Worm (Caenorhabditis elegans) whole organism, young adult: ENCODE measurements around the gene H20J04.6.

Source experiments
- B0261.1 ChIP-seq: sonication (generic microtip); optimal IDR thresholded peaks from 2 replicates; lab custom pipeline; 2016; ENCODE audit warnings: mild to moderate bottlenecking, missing genetic modification characterization, moderate library complexity, missing compliant biosample characterization
- C17E4.6 ChIP-seq: fragments of 200-800 bp; sonication (Bioruptor generic); IDR thresholded peaks from 2 replicates; pipeline ENCODE4 v1.3.6; 2022; ENCODE audit warnings: missing genetic modification reagents, missing genetic modification characterization, missing compliant biosample characterization
- F22D6.2 ChIP-seq: sonication (generic microtip); optimal IDR thresholded peaks from 2 replicates; lab custom pipeline; 2016; ENCODE audit warnings: mild to moderate bottlenecking, missing genetic modification characterization, missing compliant biosample characterization
- F33H1.4 ChIP-seq: fragments of 200-800 bp; sonication (Bioruptor generic); IDR thresholded peaks from 2 replicates; pipeline ENCODE4 v1.3.6; 2022; ENCODE audit warnings: missing genetic modification reagents, missing genetic modification characterization, missing compliant biosample characterization
- F39B2.1 ChIP-seq: fragments of 200-800 bp; sonication (Bioruptor generic); IDR thresholded peaks from 2 replicates; pipeline ENCODE4 v1.3.6; 2022; ENCODE audit warnings: missing genetic modification reagents, missing genetic modification characterization, missing compliant biosample characterization
- F55B11.4 ChIP-seq: sonication (generic microtip); optimal IDR thresholded peaks from 2 replicates; lab custom pipeline; 2016; ENCODE audit warnings: missing compliant biosample characterization, missing genetic modification characterization, borderline replicate concordance; ENCODE audit not compliant: insufficient read depth
- F57A8.1 ChIP-seq: fragments of 200-800 bp; sonication (Bioruptor generic); optimal IDR thresholded peaks from 2 replicates; lab custom pipeline; 2018; ENCODE audit warnings: mild to moderate bottlenecking, missing genetic modification characterization, moderate library complexity, missing compliant biosample characterization
- T26A5.8 ChIP-seq: sonication (generic microtip); optimal IDR thresholded peaks from 2 replicates; lab custom pipeline; 2016; ENCODE audit warnings: missing genetic modification characterization, missing compliant biosample characterization
- Y56A3A.18 ChIP-seq: fragments of 200-800 bp; sonication (Bioruptor generic); IDR thresholded peaks from 2 replicates; pipeline ENCODE4 v1.3.6; 2022; ENCODE audit warnings: missing genetic modification reagents, missing genetic modification characterization, missing compliant biosample characterization
- Y67H2A.10 ChIP-seq: fragments of 200-800 bp; sonication (Bioruptor generic); conservative IDR thresholded peaks from 2 replicates; pipeline ENCODE4 v1.3.6; 2022; ENCODE audit warnings: missing genetic modification reagents, missing genetic modification characterization, missing compliant biosample characterization
- Y79H2A.3 ChIP-seq: fragments of 200-800 bp; sonication (Bioruptor generic); conservative IDR thresholded peaks from 2 replicates; pipeline ENCODE4 v1.3.6; 2022; ENCODE audit warnings: missing genetic modification reagents, missing genetic modification characterization, missing compliant biosample characterization
- aptf-3 ChIP-seq: fragments of 200-800 bp; sonication (Bioruptor generic); IDR thresholded peaks from 2 replicates; pipeline ENCODE4 v1.3.6; 2022; ENCODE audit warnings: missing genetic modification characterization, missing compliant biosample characterization
- attf-3 ChIP-seq: fragments of 200-800 bp; sonication (Bioruptor generic); conservative IDR thresholded peaks from 2 replicates; pipeline ENCODE4 v1.3.6; 2022; ENCODE audit warnings: missing genetic modification reagents, missing genetic modification characterization, missing compliant biosample characterization
- attf-5 ChIP-seq: fragments of 200-800 bp; sonication (Bioruptor generic); optimal IDR thresholded peaks from 2 replicates; lab custom pipeline; 2018; ENCODE audit warnings: mild to moderate bottlenecking, missing genetic modification characterization, missing compliant biosample characterization
- bed-2 ChIP-seq: fragments of 200-800 bp; sonication (Bioruptor generic); IDR thresholded peaks from 2 replicates; pipeline ENCODE4 v1.3.6; 2022; ENCODE audit warnings: missing genetic modification reagents, missing genetic modification characterization, missing compliant biosample characterization
- ccch-3 ChIP-seq: fragments of 200-800 bp; sonication (Bioruptor generic); optimal IDR thresholded peaks from 2 replicates; lab custom pipeline; 2018; ENCODE audit warnings: mild to moderate bottlenecking, missing genetic modification characterization, missing compliant biosample characterization
- cebp-1 ChIP-seq, 2 experiments: fragments of 200-800 bp in 1 of 2; sonication (Bioruptor generic) in 1 of 2; sonication (generic microtip) in 1 of 2; IDR thresholded peaks in 1 of 2; optimal IDR thresholded peaks in 1 of 2; 2 replicates each; pipeline versions ENCODE4 v1.3.6 to Lab custom; 2017 to 2022; ENCODE audit warnings: missing compliant biosample characterization in 2 of 2, missing genetic modification characterization in 2 of 2, mild to moderate bottlenecking in 1 of 2, missing genetic modification reagents in 1 of 2, moderate library complexity in 1 of 2
- cebp-2 ChIP-seq: fragments of 200-800 bp; sonication (Bioruptor generic); IDR thresholded peaks from 2 replicates; pipeline ENCODE4 v1.3.6; 2022; ENCODE audit warnings: missing genetic modification characterization, missing compliant biosample characterization
- ceh-27 ChIP-seq: fragments of 200-800 bp; sonication (Bioruptor generic); optimal IDR thresholded peaks from 2 replicates; lab custom pipeline; 2018; ENCODE audit warnings: mild to moderate bottlenecking, missing genetic modification characterization, moderate library complexity, missing compliant biosample characterization
- ceh-79 ChIP-seq: sonication (generic microtip); optimal IDR thresholded peaks from 2 replicates; lab custom pipeline; 2017; ENCODE audit warnings: mild to moderate bottlenecking, missing genetic modification characterization, missing compliant biosample characterization
- dpl-1 ChIP-seq: fragments of 150-350 bp; optimal IDR thresholded peaks from 2 replicates; lab custom pipeline; 2014; ENCODE audit warnings: missing biosample characterization, missing genetic modification reagents, missing genetic modification characterization
- gei-17 ChIP-seq: fragments of 200-800 bp; sonication (Bioruptor generic); optimal IDR thresholded peaks from 2 replicates; lab custom pipeline; 2018; ENCODE audit warnings: mild to moderate bottlenecking, missing genetic modification characterization, missing compliant biosample characterization
- him-1 ChIP-seq: sonication (generic microtip); optimal IDR thresholded peaks from 2 replicates; lab custom pipeline; 2016; ENCODE audit warnings: missing genotype, missing genetic modification reagents, missing genetic modification characterization, missing compliant biosample characterization
- hlh-26 ChIP-seq: fragments of 200-800 bp; sonication (Bioruptor generic); conservative IDR thresholded peaks from 2 replicates; pipeline ENCODE4 v1.3.6; 2022; ENCODE audit warnings: missing genetic modification reagents, missing genetic modification characterization, missing compliant biosample characterization
- hmg-1.2 ChIP-seq: fragments of 200-800 bp; sonication (Bioruptor generic); IDR thresholded peaks from 2 replicates; pipeline ENCODE4 v1.3.6; 2022; ENCODE audit warnings: missing genetic modification reagents, missing genetic modification characterization, missing compliant biosample characterization
- hsf-1 ChIP-seq: fragments of 200-800 bp; sonication (Bioruptor generic); IDR thresholded peaks from 2 replicates; pipeline ENCODE4 v1.3.6; 2022; ENCODE audit warnings: missing genetic modification reagents, missing genetic modification characterization, missing compliant biosample characterization
- let-526 ChIP-seq: fragments of 200-800 bp; sonication (Bioruptor generic); IDR thresholded peaks from 2 replicates; pipeline ENCODE4 v1.3.6; 2022; ENCODE audit warnings: missing genetic modification reagents, missing genetic modification characterization, missing compliant biosample characterization
- lin-54 ChIP-seq: fragments of 200-800 bp; sonication (Bioruptor generic); optimal IDR thresholded peaks from 2 replicates; lab custom pipeline; 2018; ENCODE audit warnings: mild to moderate bottlenecking, missing genetic modification characterization, missing compliant biosample characterization
- madf-3 ChIP-seq: fragments of 200-800 bp; sonication (Bioruptor generic); IDR thresholded peaks from 2 replicates; pipeline ENCODE4 v1.3.6; 2022; ENCODE audit warnings: missing genetic modification reagents, missing genetic modification characterization, missing compliant biosample characterization
- madf-8 ChIP-seq: fragments of 200-800 bp; sonication (Bioruptor generic); conservative IDR thresholded peaks from 2 replicates; pipeline ENCODE4 v1.3.6; 2022; ENCODE audit warnings: missing genetic modification reagents, missing genetic modification characterization, missing compliant biosample characterization
- mel-28 ChIP-seq: sonication (generic microtip); optimal IDR thresholded peaks from 2 replicates; lab custom pipeline; 2016; ENCODE audit warnings: borderline replicate concordance, mild to moderate bottlenecking, missing genetic modification characterization, missing compliant biosample characterization
- mxl-1 ChIP-seq: sonication (generic microtip); optimal IDR thresholded peaks from 2 replicates; lab custom pipeline; 2016; ENCODE audit warnings: missing genetic modification characterization, missing compliant biosample characterization
- nfyb-1 ChIP-seq: fragments of 200-800 bp; sonication (Bioruptor generic); IDR thresholded peaks from 2 replicates; pipeline ENCODE4 v1.3.6; 2022; ENCODE audit warnings: missing genetic modification reagents, missing genetic modification characterization, missing compliant biosample characterization
- pha-4 ChIP-seq: fragments of 150-350 bp; sonication (generic microtip); optimal IDR thresholded peaks from 2 replicates; lab custom pipeline; 2014; ENCODE audit warnings: missing biosample characterization, missing genetic modification reagents, missing genetic modification characterization
- rcor-1 ChIP-seq: fragments of 200-800 bp; sonication (Bioruptor generic); IDR thresholded peaks from 2 replicates; pipeline ENCODE4 v1.3.6; 2022; ENCODE audit warnings: missing genetic modification reagents, missing genetic modification characterization, missing compliant biosample characterization
- rec-8 ChIP-seq, 2 experiments: sonication (generic microtip); optimal IDR thresholded peaks; 2 replicates each; lab custom pipeline; 2016; ENCODE audit warnings: mild to moderate bottlenecking in 2 of 2, missing genetic modification characterization in 2 of 2, missing genetic modification reagents in 2 of 2, missing genotype in 2 of 2, missing biosample characterization in 1 of 2, missing compliant biosample characterization in 1 of 2, moderate library complexity in 1 of 2
- repo-1 ChIP-seq: sonication (generic microtip); optimal IDR thresholded peaks from 2 replicates; lab custom pipeline; 2017; ENCODE audit warnings: mild to moderate bottlenecking, missing genetic modification characterization, missing compliant biosample characterization
- rpc-1 ChIP-seq, 2 experiments: fragments of 150-350 bp in 1 of 2; sonication (generic microtip) in 1 of 2; optimal IDR thresholded peaks; 2 replicates each; lab custom pipeline; 2014 to 2018; ENCODE audit warnings: missing biosample characterization in 1 of 2, missing genetic modification characterization in 1 of 2, missing genetic modification reagents in 1 of 2, missing genotype in 1 of 2
- snpc-1.1 ChIP-seq: sonication (generic microtip); optimal IDR thresholded peaks from 2 replicates; lab custom pipeline; 2017; ENCODE audit warnings: missing genetic modification characterization, mild to moderate bottlenecking, missing compliant biosample characterization, antibody characterized with exemption, moderate library complexity, missing genotype, missing genetic modification reagents; ENCODE audit not compliant: insufficient read depth
- snpc-1.3 ChIP-seq: sonication (generic microtip); optimal IDR thresholded peaks from 2 replicates; lab custom pipeline; 2017; ENCODE audit warnings: missing genetic modification characterization, mild to moderate bottlenecking, missing compliant biosample characterization, antibody characterized with exemption, moderate library complexity, missing genotype, missing genetic modification reagents; ENCODE audit not compliant: insufficient read depth
- snpc-4 ChIP-seq, 5 experiments: fragments of 150-350 bp in 1 of 5; sonication (generic microtip) in 4 of 5; optimal IDR thresholded peaks; 2 replicates each; lab custom pipeline; 2014 to 2018; ENCODE audit warnings: missing genetic modification characterization in 5 of 5, missing biosample characterization in 3 of 5, antibody characterized with exemption in 2 of 5, mild to moderate bottlenecking in 2 of 5, missing compliant biosample characterization in 2 of 5, missing genotype in 2 of 5, moderate library complexity in 2 of 5, missing genetic modification reagents in 1 of 5
- ztf-26 ChIP-seq: sonication (generic microtip); optimal IDR thresholded peaks from 2 replicates; lab custom pipeline; 2017; ENCODE audit warnings: missing genetic modification characterization, missing compliant biosample characterization
- ztf-6 ChIP-seq: fragments of 200-800 bp; sonication (Bioruptor generic); IDR thresholded peaks from 2 replicates; pipeline ENCODE4 v1.3.6; 2022; ENCODE audit warnings: missing genetic modification reagents, missing genetic modification characterization, missing compliant biosample characterization

Gene H20J04.6

ce11 chrII:4334448-4334847 lies 11.4 kb downstream of the H20J04.6 start, which contains the start of gene madf-3:
TSS of gene madf-3 (plus strand) at chrII:4334748.
- TF ChIP-seq nfyb-1 (GFP tag; lab: Robert Waterston, UW), result no peak
- no peak for TF ChIP-seq aptf-3 (GFP tag; lab: Robert Waterston, UW)
- TF ChIP-seq lin-54, result no peak
- no peak for TF ChIP-seq rcor-1 (GFP tag; lab: Robert Waterston, UW)
- no peak for TF ChIP-seq ceh-27
- TF ChIP-seq Y67H2A.10 (GFP tag; lab: Robert Waterston, UW), result no peak
- no peak for TF ChIP-seq F39B2.1 (GFP tag; lab: Robert Waterston, UW)
- no peak for TF ChIP-seq rpc-1 (optimal IDR thresholded peaks at IDR 0.05; lab: Kevin White, UChicago)
- TF ChIP-seq rpc-1 (tag; optimal IDR thresholded peaks at IDR 0.05; lab: Kevin White, UChicago), result no peak
- TF ChIP-seq F33H1.4, result no peak
- TF ChIP-seq rec-8 (tag; optimal IDR thresholded peaks at IDR 0.05; lab: Kevin White, UChicago), result no peak
- TF ChIP-seq Y56A3A.18, result no peak
- no peak for TF ChIP-seq F22D6.2
- TF ChIP-seq ztf-6, result no peak
- no peak for TF ChIP-seq repo-1 (tag; lab: Kevin White, UChicago)
- TF ChIP-seq gei-17, result no peak
- no peak for TF ChIP-seq Y79H2A.3 (GFP tag; lab: Robert Waterston, UW)
- no peak for TF ChIP-seq F55B11.4
- TF ChIP-seq him-1 (tag; lab: Kevin White, UChicago), result no peak
- no peak for TF ChIP-seq hmg-1.2 (GFP tag; lab: Robert Waterston, UW)
- TF ChIP-seq F57A8.1 (GFP tag; lab: Kevin White, UChicago), result no peak

ce11 chrII:4337731-4338130 lies 14.7 kb downstream of the H20J04.6 start:
- no peak for TF ChIP-seq cebp-1 (GFP tag; IDR thresholded peaks at IDR 0.05; lab: Robert Waterston, UW)
- TF ChIP-seq cebp-1 (tag; optimal IDR thresholded peaks at IDR 0.05; lab: Kevin White, UChicago), result no peak
- no peak for TF ChIP-seq repo-1 (tag; lab: Kevin White, UChicago)
- TF ChIP-seq madf-8 (GFP tag; lab: Robert Waterston, UW), result no peak
- no peak for TF ChIP-seq snpc-4 (GFP tag; optimal IDR thresholded peaks at IDR 0.05; lab: Kevin White, UChicago)
- TF ChIP-seq snpc-4 (tag; optimal IDR thresholded peaks at IDR 0.05; lab: Kevin White, UChicago), result no peak
- no peak for TF ChIP-seq attf-3 (GFP tag; lab: Robert Waterston, UW)
- no peak for TF ChIP-seq ztf-26 (tag; lab: Kevin White, UChicago)
- no peak for TF ChIP-seq hsf-1 (GFP tag; lab: Robert Waterston, UW)
- TF ChIP-seq snpc-1.1 (tag; lab: Kevin White, UChicago), result no peak
- TF ChIP-seq snpc-1.3 (tag; lab: Kevin White, UChicago), result no peak
- no peak for TF ChIP-seq cebp-2 (GFP tag; lab: Robert Waterston, UW)
- TF ChIP-seq pha-4 (tag; lab: Kevin White, UChicago), result no peak
- TF ChIP-seq madf-3, result no peak
- no peak for TF ChIP-seq mel-28 (tag; lab: Kevin White, UChicago)

ce11 chrII:4339882-4340281 lies 16.8 kb downstream of the H20J04.6 start, which contains the start of gene athp-2:
TSS of gene athp-2 (plus strand) at chrII:4340182.
- no peak for TF ChIP-seq mxl-1 (tag; lab: Kevin White, UChicago)
- TF ChIP-seq attf-5 (GFP tag; lab: Kevin White, UChicago), result no peak
- TF ChIP-seq B0261.1 (tag; lab: Kevin White, UChicago), result no peak
- TF ChIP-seq let-526, result no peak
- TF ChIP-seq dpl-1 (GFP tag; lab: Kevin White, UChicago), result no peak
- TF ChIP-seq bed-2 (GFP tag; lab: Robert Waterston, UW), result no peak
- no peak for TF ChIP-seq pha-4 (tag; lab: Kevin White, UChicago)
- TF ChIP-seq F22D6.2, result no peak
- TF ChIP-seq ccch-3 (GFP tag; lab: Kevin White, UChicago), result no peak
- TF ChIP-seq T26A5.8 (tag; lab: Kevin White, UChicago), result no peak
- no peak for TF ChIP-seq ceh-79 (tag; lab: Kevin White, UChicago)
- no peak for TF ChIP-seq him-1 (tag; lab: Kevin White, UChicago)
- no peak for TF ChIP-seq hlh-26 (GFP tag; lab: Robert Waterston, UW)
- TF ChIP-seq Y79H2A.3 (GFP tag; lab: Robert Waterston, UW), result no peak
- no peak for TF ChIP-seq C17E4.6 (GFP tag; lab: Robert Waterston, UW)
